Worm (Caenorhabditis elegans) whole organism, late embryonic: ENCODE data around the gene wapl-1.

ENCODE experiments used
- C38D4.7 ChIP-seq: fragments of 200-800 bp; sonication (Bioruptor generic); optimal IDR thresholded peaks from 2 replicates; lab custom pipeline; 2018; ENCODE audit warnings: mild to moderate bottlenecking, missing genetic modification characterization, moderate library complexity, missing compliant biosample characterization
- K09A11.1 ChIP-seq: sonication (generic microtip); optimal IDR thresholded peaks from 2 replicates; lab custom pipeline; 2017; ENCODE audit warnings: antibody characterized with exemption, mild to moderate bottlenecking, missing genetic modification characterization, missing compliant biosample characterization; ENCODE audit not compliant: insufficient read depth
- T23F11.4 ChIP-seq: fragments of 200-800 bp; sonication (Bioruptor generic); optimal IDR thresholded peaks from 2 replicates; lab custom pipeline; 2018; ENCODE audit warnings: mild to moderate bottlenecking, missing genetic modification characterization, missing compliant biosample characterization
- Y22D7AL.16 ChIP-seq: sonication (generic microtip); optimal IDR thresholded peaks from 2 replicates; lab custom pipeline; 2016; ENCODE audit warnings: missing genetic modification characterization, missing compliant biosample characterization
- ceh-18 ChIP-seq: sonication (generic microtip); optimal IDR thresholded peaks from 2 replicates; lab custom pipeline; 2016; ENCODE audit warnings: missing genetic modification characterization, missing compliant biosample characterization
- ceh-19 ChIP-seq: fragments of 200-800 bp; sonication (Bioruptor generic); optimal IDR thresholded peaks from 2 replicates; lab custom pipeline; 2018; ENCODE audit warnings: mild to moderate bottlenecking, missing genetic modification characterization, missing compliant biosample characterization
- ceh-2 ChIP-seq: sonication (generic microtip); optimal IDR thresholded peaks from 2 replicates; lab custom pipeline; 2016; ENCODE audit warnings: missing genotype, missing genetic modification characterization, missing compliant biosample characterization
- ceh-24 ChIP-seq: sonication (generic microtip); optimal IDR thresholded peaks from 2 replicates; lab custom pipeline; 2016; ENCODE audit warnings: mild to moderate bottlenecking, missing genetic modification characterization, missing compliant biosample characterization
- ceh-45 ChIP-seq: fragments of 200-800 bp; sonication (Bioruptor generic); IDR thresholded peaks from 2 replicates; pipeline ENCODE4 v1.3.6; 2022; ENCODE audit warnings: missing genetic modification reagents, missing genetic modification characterization, missing compliant biosample characterization
- ceh-9 ChIP-seq: sonication (generic microtip); optimal IDR thresholded peaks from 2 replicates; lab custom pipeline; 2016; ENCODE audit warnings: mild to moderate bottlenecking, missing genetic modification characterization, inconsistent platforms, missing compliant biosample characterization
- che-1 ChIP-seq: sonication (generic microtip); optimal IDR thresholded peaks from 2 replicates; lab custom pipeline; 2016; ENCODE audit warnings: mild to moderate bottlenecking, missing genetic modification characterization, missing compliant biosample characterization
- dmd-4 ChIP-seq: sonication (generic microtip); optimal IDR thresholded peaks from 2 replicates; lab custom pipeline; 2016; ENCODE audit warnings: borderline replicate concordance, missing genetic modification characterization, missing compliant biosample characterization
- elt-2 ChIP-seq: sonication (generic microtip); optimal IDR thresholded peaks from 2 replicates; lab custom pipeline; 2016; ENCODE audit warnings: missing genetic modification reagents, missing genetic modification characterization, missing compliant biosample characterization
- eyg-1 ChIP-seq: sonication (generic microtip); optimal IDR thresholded peaks from 2 replicates; lab custom pipeline; 2016; ENCODE audit warnings: missing genotype, missing genetic modification characterization, missing compliant biosample characterization
- fax-1 ChIP-seq: sonication (generic microtip); optimal IDR thresholded peaks from 2 replicates; lab custom pipeline; 2016; ENCODE audit warnings: missing genotype, missing genetic modification characterization, missing compliant biosample characterization
- fkh-10 ChIP-seq: fragments of 150-350 bp; optimal IDR thresholded peaks from 2 replicates; lab custom pipeline; 2014; ENCODE audit warnings: missing biosample characterization, missing genetic modification reagents, missing genetic modification characterization
- fkh-6 ChIP-seq: sonication (generic microtip); optimal IDR thresholded peaks from 2 replicates; lab custom pipeline; 2016; ENCODE audit warnings: missing genetic modification characterization, missing compliant biosample characterization
- hlh-13 ChIP-seq: fragments of 200-800 bp; sonication (Bioruptor generic); optimal IDR thresholded peaks from 2 replicates; lab custom pipeline; 2018; ENCODE audit warnings: mild to moderate bottlenecking, missing genetic modification characterization, missing compliant biosample characterization
- hlh-15 ChIP-seq: sonication (generic microtip); optimal IDR thresholded peaks from 2 replicates; lab custom pipeline; 2016; ENCODE audit warnings: missing genetic modification characterization, missing compliant biosample characterization
- hlh-30 ChIP-seq: sonication (generic microtip); optimal IDR thresholded peaks from 2 replicates; lab custom pipeline; 2017; ENCODE audit warnings: antibody characterized with exemption, missing genetic modification characterization, missing compliant biosample characterization; ENCODE audit not compliant: insufficient read depth
- hlh-6 ChIP-seq: sonication (generic microtip); optimal IDR thresholded peaks from 2 replicates; lab custom pipeline; 2016; ENCODE audit warnings: missing genotype, missing genetic modification characterization, missing compliant biosample characterization
- hlh-8 ChIP-seq: sonication (generic microtip); optimal IDR thresholded peaks from 2 replicates; lab custom pipeline; 2016; ENCODE audit warnings: missing genotype, missing genetic modification characterization, missing compliant biosample characterization
- lin-11 ChIP-seq: fragments of 200-800 bp; sonication (Bioruptor generic); optimal IDR thresholded peaks from 2 replicates; lab custom pipeline; 2018; ENCODE audit warnings: mild to moderate bottlenecking, missing genetic modification characterization, missing compliant biosample characterization
- madf-2 ChIP-seq: sonication (generic microtip); optimal IDR thresholded peaks from 2 replicates; lab custom pipeline; 2017; ENCODE audit warnings: missing genetic modification characterization, missing compliant biosample characterization
- nhr-232 ChIP-seq: sonication (generic microtip); optimal IDR thresholded peaks from 2 replicates; lab custom pipeline; 2016; ENCODE audit warnings: missing genetic modification characterization, missing compliant biosample characterization
- npax-4 ChIP-seq: sonication (generic microtip); optimal IDR thresholded peaks from 2 replicates; lab custom pipeline; 2016; ENCODE audit warnings: missing genetic modification characterization, missing compliant biosample characterization
- odd-2 ChIP-seq: sonication (generic microtip); optimal IDR thresholded peaks from 2 replicates; lab custom pipeline; 2017; ENCODE audit warnings: antibody characterized with exemption, mild to moderate bottlenecking, missing genetic modification characterization, missing compliant biosample characterization
- pha-4 ChIP-seq: fragments of 150-350 bp; optimal IDR thresholded peaks from 2 replicates; lab custom pipeline; 2018; ENCODE audit warnings: missing biosample characterization, missing genetic modification reagents, missing genetic modification characterization
- pqm-1 ChIP-seq: sonication (generic microtip); optimal IDR thresholded peaks from 2 replicates; lab custom pipeline; 2016; ENCODE audit warnings: missing genetic modification characterization, missing compliant biosample characterization
- ref-2 ChIP-seq: sonication (generic microtip); optimal IDR thresholded peaks from 2 replicates; lab custom pipeline; 2016; ENCODE audit warnings: missing genetic modification characterization, missing compliant biosample characterization
- rnt-1 ChIP-seq: sonication (generic microtip); optimal IDR thresholded peaks from 2 replicates; lab custom pipeline; 2016; ENCODE audit warnings: missing genetic modification characterization, missing compliant biosample characterization
- sdc-2 ChIP-seq: sonication (generic microtip); optimal IDR thresholded peaks from 2 replicates; lab custom pipeline; 2016; ENCODE audit warnings: missing genotype, missing genetic modification characterization, missing compliant biosample characterization
- sox-4 ChIP-seq: sonication (generic microtip); optimal IDR thresholded peaks from 2 replicates; lab custom pipeline; 2017; ENCODE audit warnings: mild to moderate bottlenecking, missing genetic modification characterization, inconsistent platforms, missing compliant biosample characterization
- syd-9 ChIP-seq: sonication (generic microtip); optimal IDR thresholded peaks from 2 replicates; lab custom pipeline; 2016; ENCODE audit warnings: mild to moderate bottlenecking, missing genetic modification characterization, moderate library complexity, missing compliant biosample characterization
- tbx-2 ChIP-seq: sonication (generic microtip); optimal IDR thresholded peaks from 2 replicates; lab custom pipeline; 2016; ENCODE audit warnings: missing genetic modification characterization, missing compliant biosample characterization
- ttx-3 ChIP-seq: sonication (generic microtip); optimal IDR thresholded peaks from 2 replicates; lab custom pipeline; 2016; ENCODE audit warnings: missing genetic modification reagents, missing genetic modification characterization, missing compliant biosample characterization
- unc-55 ChIP-seq: sonication (generic microtip); optimal IDR thresholded peaks from 2 replicates; lab custom pipeline; 2017; ENCODE audit warnings: missing biosample characterization, missing genetic modification reagents, missing genetic modification characterization
- unc-86 ChIP-seq: sonication (generic microtip); optimal IDR thresholded peaks from 2 replicates; lab custom pipeline; 2016; ENCODE audit warnings: missing genetic modification characterization, missing compliant biosample characterization
- zip-5 ChIP-seq: sonication (generic microtip); optimal IDR thresholded peaks from 2 replicates; lab custom pipeline; 2016; ENCODE audit warnings: missing genetic modification characterization, missing compliant biosample characterization
- ztf-16 ChIP-seq: sonication (generic microtip); optimal IDR thresholded peaks from 2 replicates; lab custom pipeline; 2017; ENCODE audit warnings: missing genetic modification characterization, missing compliant biosample characterization

The wapl-1 gene

ce11 chrIV:4441077-4441476 is 4.5 kb downstream of the wapl-1 start, which contains the start of gene fbxb-75:
Gene fbxb-75, minus strand, starts transcription at chrIV:4441177.
- TF ChIP-seq pqm-1 (tag; lab: Kevin White, UChicago) (no peak), hlh-13 (no peak), dmd-4 (tag; lab: Kevin White, UChicago) (no peak), fkh-10 (GFP tag; lab: Kevin White, UChicago) (no peak), ttx-3 (tag; lab: Kevin White, UChicago) (no peak), pha-4 (tag; lab: Kevin White, UChicago) (no peak), sox-4 (no peak), ztf-16 (tag; lab: Kevin White, UChicago) (no peak), fax-1 (tag; lab: Kevin White, UChicago) (no peak), eyg-1 (tag; lab: Kevin White, UChicago) (no peak), rnt-1 (tag; lab: Kevin White, UChicago) (no peak), elt-2 (tag; lab: Kevin White, UChicago) (no peak), zip-5 (tag; lab: Kevin White, UChicago) (no peak), che-1 (no peak), ceh-2 (tag; lab: Kevin White, UChicago) (no peak), C38D4.7 (no peak), hlh-8 (tag; lab: Kevin White, UChicago) (no peak), hlh-15 (tag; lab: Kevin White, UChicago) (no peak), ref-2 (tag; lab: Kevin White, UChicago) (no peak)

DNA sequence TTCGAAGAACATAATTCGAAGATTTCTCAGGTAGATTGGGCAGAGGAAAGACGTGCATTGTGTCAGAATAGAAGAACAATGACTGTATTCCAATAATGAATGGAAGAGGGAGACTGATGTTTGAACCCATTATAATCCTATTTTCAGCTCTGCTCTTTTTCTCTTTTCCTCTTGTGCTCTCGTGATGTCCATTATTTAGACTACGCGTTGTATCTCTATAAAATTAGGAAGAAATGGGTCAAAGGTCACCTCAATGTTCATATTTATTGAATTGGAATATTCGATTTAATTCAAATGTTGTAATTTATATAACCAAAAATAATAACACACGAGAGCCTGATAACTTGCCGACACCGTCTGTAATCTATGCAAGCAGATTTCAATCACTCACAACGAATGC is 6.3 kb downstream of the wapl-1 start, which contains the start of gene fbxb-74:
TSS of gene fbxb-74 (minus strand) at position 101 of the 400 bp plus-strand sequence.
- TF ChIP-seq syd-9 (tag; lab: Kevin White, UChicago) (no peak), C38D4.7 (no peak), fkh-6 (tag; lab: Kevin White, UChicago) (no peak), ceh-9 (tag; lab: Kevin White, UChicago) (no peak), unc-86 (tag; lab: Kevin White, UChicago) (no peak), tbx-2 (no peak), hlh-6 (tag; lab: Kevin White, UChicago) (no peak), hlh-30 (no peak), T23F11.4 (no peak), fkh-10 (GFP tag; lab: Kevin White, UChicago) (no peak), pqm-1 (tag; lab: Kevin White, UChicago) (no peak), sdc-2 (tag; lab: Kevin White, UChicago) (no peak), unc-55 (GFP tag; lab: Kevin White, UChicago) (no peak)

ce11 chrIV:4437825-4438224 is 7.7 kb downstream of the wapl-1 start:
- TF ChIP-seq K09A11.1 (tag; lab: Kevin White, UChicago) (no peak), fkh-10 (GFP tag; lab: Kevin White, UChicago) (no peak), sdc-2 (tag; lab: Kevin White, UChicago) (no peak), npax-4 (tag; lab: Kevin White, UChicago) (no peak), ceh-45 (GFP tag; lab: Robert Waterston, UW) (no peak), ztf-16 (tag; lab: Kevin White, UChicago) (no peak), madf-2 (no peak), Y22D7AL.16 (tag; lab: Kevin White, UChicago) (no peak), elt-2 (tag; lab: Kevin White, UChicago) (no peak), unc-55 (GFP tag; lab: Kevin White, UChicago) (no peak), ceh-9 (tag; lab: Kevin White, UChicago) (no peak), nhr-232 (tag; lab: Kevin White, UChicago) (no peak), odd-2 (tag; lab: Kevin White, UChicago) (no peak), ceh-18 (tag; lab: Kevin White, UChicago) (no peak), ceh-24 (tag; lab: Kevin White, UChicago) (no peak), lin-11 (no peak), ceh-19 (GFP tag; lab: Kevin White, UChicago) (no peak), tbx-2 (no peak)
